Worm (Caenorhabditis elegans): ENCODE measurements around the gene cdh-9.

The cdh-9 gene

DNA sequence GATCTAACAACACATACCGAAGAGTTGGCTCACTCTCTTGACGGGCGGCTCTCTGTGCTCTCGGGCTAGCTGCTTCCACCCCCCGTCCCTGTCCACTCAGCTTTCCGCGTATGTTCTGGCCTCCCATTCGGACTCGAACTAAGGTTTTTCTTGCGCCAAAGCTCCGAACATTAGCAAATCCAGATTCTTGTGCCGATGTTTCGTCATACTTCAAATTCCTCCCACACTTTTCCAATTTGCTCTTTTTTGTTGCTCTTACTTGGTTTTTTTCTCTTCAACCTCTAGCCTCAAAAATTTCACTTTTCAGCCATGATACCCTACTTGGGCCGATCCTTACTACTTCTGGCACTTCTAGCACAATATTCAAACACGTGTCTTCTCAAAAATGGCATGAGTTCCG is at the start of gene cdh-9:
cdh-9 (plus strand) TSS at position 301 of the 400 bp plus-strand sequence.
- TF ChIP-seq nhr-47 (tag; optimal IDR thresholded peaks at IDR 0.05) (no peak), ets-5 (GFP tag; IDR thresholded peaks at IDR 0.05) (no peak), hlh-17 (GFP tag; optimal IDR thresholded peaks at IDR 0.05; ENCODE audit: borderline replicate concordance) (no peak), isw-1 (GFP tag; IDR thresholded peaks at IDR 0.05) (no peak), ceh-63 (GFP tag; optimal IDR thresholded peaks at IDR 0.05) (no peak), swsn-7 (tag; optimal IDR thresholded peaks at IDR 0.05) (no peak), ces-1 (GFP tag; optimal IDR thresholded peaks at IDR 0.05) (no peak), aha-1 (tag; optimal IDR thresholded peaks at IDR 0.05) (no peak), fos-1 (tag; optimal IDR thresholded peaks at IDR 0.05) (no peak), elt-2 (tag; optimal IDR thresholded peaks at IDR 0.05) (no peak), vab-15 (tag; optimal IDR thresholded peaks at IDR 0.05) (no peak), skn-1 (tag; optimal IDR thresholded peaks at IDR 0.05) (no peak), zip-4 (GFP tag; optimal IDR thresholded peaks at IDR 0.05) (no peak), mab-9 (GFP tag; IDR thresholded peaks at IDR 0.05) (no peak), unc-98 (GFP tag; IDR thresholded peaks at IDR 0.05) (no peak), nhr-237 (tag; optimal IDR thresholded peaks at IDR 0.05) (no peak), F16B12.6 (tag; optimal IDR thresholded peaks at IDR 0.05) (no peak)

ce11 chrX:16545641-16546040 is 49.4 kb upstream of the cdh-9 start:
- peak; percentile 48 for TF ChIP-seq snpc-4 (tag; optimal IDR thresholded peaks at IDR 0.05)
- no peak for TF ChIP-seq ceh-88 (GFP tag; IDR thresholded peaks at IDR 0.05)
- TF ChIP-seq lin-39 (tag; optimal IDR thresholded peaks at IDR 0.05), result no peak
- TF ChIP-seq ets-5 (GFP tag; IDR thresholded peaks at IDR 0.05), result no peak
- no peak for TF ChIP-seq efl-1 (optimal IDR thresholded peaks at IDR 0.05)
- peak in 1 of 2 experiments; percentile 26 for TF ChIP-seq efl-1 (GFP tag; optimal IDR thresholded peaks at IDR 0.05 in 1 of 2)
- TF ChIP-seq mab-9 (GFP tag; IDR thresholded peaks at IDR 0.05), result no peak

DNA sequence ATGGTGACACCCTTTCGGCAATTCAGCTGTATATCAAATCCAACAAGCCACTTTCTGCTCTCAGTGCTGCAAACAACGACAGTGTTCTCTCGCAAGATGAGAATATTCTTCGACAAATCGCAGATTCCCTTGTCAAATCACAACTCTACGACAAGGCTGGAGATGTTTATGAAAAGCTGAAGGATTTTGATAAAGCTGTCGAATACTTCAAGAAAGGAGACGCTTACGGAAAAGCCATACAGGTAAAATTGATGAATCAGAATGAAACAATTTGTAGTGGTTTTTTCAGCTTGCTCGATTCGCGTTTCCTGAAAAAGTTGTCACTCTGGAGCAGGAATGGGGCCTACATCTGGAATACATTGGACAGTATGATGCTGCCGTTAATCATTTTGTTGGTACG is 48.9 kb upstream of the cdh-9 start:
- TF ChIP-seq nhr-19 (GFP tag; conservative IDR thresholded peaks at IDR 0.05) (no peak), ztf-4 (tag; optimal IDR thresholded peaks at IDR 0.05) (no peak), snu-23 (GFP tag; optimal IDR thresholded peaks at IDR 0.05) (no peak), mep-1 (tag; optimal IDR thresholded peaks at IDR 0.05) (no peak), aha-1 (tag; optimal IDR thresholded peaks at IDR 0.05) (no peak), ceh-63 (GFP tag; optimal IDR thresholded peaks at IDR 0.05) (no peak), unc-130 (tag; optimal IDR thresholded peaks at IDR 0.05) (no peak), vab-15 (tag; optimal IDR thresholded peaks at IDR 0.05) (no peak), fkh-10 (GFP tag; optimal IDR thresholded peaks at IDR 0.05) (no peak), nhr-71 (tag; optimal IDR thresholded peaks at IDR 0.05) (no peak), jun-1 (tag; optimal IDR thresholded peaks at IDR 0.05) (no peak), nhr-237 (tag; optimal IDR thresholded peaks at IDR 0.05) (no peak), dsc-1 (tag; optimal IDR thresholded peaks at IDR 0.05) (no peak)

DNA sequence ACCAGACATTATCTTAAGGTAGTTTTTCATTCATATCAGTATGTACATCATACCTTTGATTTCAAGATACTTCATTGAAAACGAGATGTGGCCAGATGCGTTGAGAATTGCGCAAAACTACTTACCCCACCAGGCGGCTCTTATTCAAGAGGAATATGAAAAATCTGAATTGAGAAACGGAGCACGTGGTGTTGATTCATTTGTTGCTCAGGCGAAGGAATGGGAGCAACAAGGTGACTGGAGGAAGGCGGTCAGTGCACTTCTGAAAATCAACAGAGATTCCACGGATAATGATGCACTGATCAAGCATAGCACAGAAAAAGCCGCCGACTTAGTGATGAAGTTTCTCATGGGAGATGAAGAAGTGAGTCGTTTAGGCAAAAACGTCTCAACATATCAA is 46.7 kb upstream of the cdh-9 start:
- TF ChIP-seq snpc-4 (tag; optimal IDR thresholded peaks at IDR 0.05) (no peak), aha-1 (tag; optimal IDR thresholded peaks at IDR 0.05) (no peak), nhr-237 (tag; optimal IDR thresholded peaks at IDR 0.05) (no peak), ets-5 (GFP tag; IDR thresholded peaks at IDR 0.05) (no peak), xbp-1 (tag; optimal IDR thresholded peaks at IDR 0.05) (no peak), lin-14 (GFP tag; optimal IDR thresholded peaks at IDR 0.05) (no peak), swsn-7 (tag; optimal IDR thresholded peaks at IDR 0.05) (no peak), lin-15B (tag; optimal IDR thresholded peaks at IDR 0.05) (no peak), nhr-19 (GFP tag; conservative IDR thresholded peaks at IDR 0.05) (no peak), C04F5.9 (tag; optimal IDR thresholded peaks at IDR 0.05) (no peak), zag-1 (tag; optimal IDR thresholded peaks at IDR 0.05) (no peak), efl-3 (GFP tag; optimal IDR thresholded peaks at IDR 0.05) (no peak)

All from whole organism, L1 larva.